Fruit fly (Drosophila melanogaster) whole organism, embryonic: ENCODE measurements around the gene Irbp18.

Experiments used
- C15 ChIP-seq: fragments of 200-800 bp; sonication (Bioruptor generic); IDR thresholded peaks from 3 replicates; pipeline ENCODE4 v1.3.6; 2022; ENCODE audit warnings: missing biosample characterization, missing genetic modification characterization
- CG10209 ChIP-seq: fragments of 200-800 bp; sonication (Bioruptor generic); optimal IDR thresholded peaks from 3 replicates; lab custom pipeline; 2017; ENCODE audit warnings: missing biosample characterization, mild to moderate bottlenecking, missing genetic modification characterization, missing genetic modification reagents
- CG10366 ChIP-seq: fragments of 200-800 bp; sonication (Bioruptor generic); IDR thresholded peaks from 2 replicates; pipeline ENCODE4 v1.3.6; 2022; ENCODE audit warnings: missing biosample characterization, missing genetic modification characterization
- CG11456 ChIP-seq: fragments of 200-800 bp; sonication (Bioruptor generic); IDR thresholded peaks from 3 replicates; pipeline ENCODE4 v1.3.6; 2022; ENCODE audit warnings: missing biosample characterization, missing genetic modification characterization
- CG11560 ChIP-seq: fragments of 200-800 bp; sonication (Bioruptor generic); IDR thresholded peaks from 3 replicates; pipeline ENCODE4 v1.3.6; 2022; ENCODE audit warnings: missing biosample characterization, missing genetic modification characterization
- CG11695 ChIP-seq: fragments of 200-800 bp; sonication (Bioruptor generic); IDR thresholded peaks from 3 replicates; pipeline ENCODE4 v1.3.6; 2022; ENCODE audit warnings: missing biosample characterization, missing genetic modification characterization
- CG11723 ChIP-seq: fragments of 200-800 bp; sonication (Bioruptor generic); optimal IDR thresholded peaks from 2 replicates; lab custom pipeline; 2017; ENCODE audit warnings: missing biosample characterization, mild to moderate bottlenecking, missing genetic modification characterization
- CG12071 ChIP-seq: fragments of 200-800 bp; sonication (Bioruptor generic); optimal IDR thresholded peaks from 3 replicates; lab custom pipeline; 2018; ENCODE audit warnings: missing biosample characterization, mild to moderate bottlenecking, missing genetic modification characterization
- CG14710 ChIP-seq: fragments of 200-800 bp; sonication (Bioruptor generic); optimal IDR thresholded peaks from 3 replicates; lab custom pipeline; 2019; ENCODE audit warnings: missing biosample characterization, mild to moderate bottlenecking, missing genetic modification characterization, moderate library complexity
- CG14860 ChIP-seq: fragments of 200-800 bp; sonication (Bioruptor generic); IDR thresholded peaks from 3 replicates; pipeline ENCODE4 v1.3.6; 2022; ENCODE audit warnings: missing biosample characterization, missing genetic modification characterization; ENCODE audit not compliant: partially characterized antibody
- CG14965 ChIP-seq: fragments of 200-800 bp; sonication (Bioruptor generic); optimal IDR thresholded peaks from 2 replicates; lab custom pipeline; 2016; ENCODE audit warnings: missing biosample characterization, missing genetic modification characterization, borderline replicate concordance
- CG15011 ChIP-seq: fragments of 200-800 bp; sonication (Bioruptor generic); optimal IDR thresholded peaks from 3 replicates; lab custom pipeline; 2018; ENCODE audit warnings: missing biosample characterization, mild to moderate bottlenecking, missing genetic modification characterization
- CG15601 ChIP-seq: fragments of 200-800 bp; sonication (Bioruptor generic); optimal IDR thresholded peaks from 3 replicates; lab custom pipeline; 2019; ENCODE audit warnings: missing biosample characterization, mild to moderate bottlenecking, missing genetic modification characterization, moderate library complexity
- CG17186 ChIP-seq: fragments of 200-800 bp; sonication (Bioruptor generic); optimal IDR thresholded peaks from 3 replicates; lab custom pipeline; 2017; ENCODE audit warnings: missing biosample characterization, missing genetic modification reagents, missing genetic modification characterization
- CG17361 ChIP-seq: fragments of 200-800 bp; sonication (Bioruptor generic); IDR thresholded peaks from 3 replicates; pipeline ENCODE4 v1.3.6; 2022; ENCODE audit warnings: missing biosample characterization, missing genetic modification characterization
- CG17912 ChIP-seq: fragments of 200-800 bp; sonication (Bioruptor generic); optimal IDR thresholded peaks from 2 replicates; lab custom pipeline; 2018; ENCODE audit warnings: missing biosample characterization, mild to moderate bottlenecking, missing genetic modification characterization
- CG18262 ChIP-seq: fragments of 200-800 bp; optimal IDR thresholded peaks from 3 replicates; lab custom pipeline; 2019; ENCODE audit warnings: missing biosample characterization, mild to moderate bottlenecking, missing genetic modification characterization, moderate library complexity
- CG31441 ChIP-seq: fragments of 200-800 bp; sonication (Bioruptor generic); IDR thresholded peaks from 2 replicates; pipeline ENCODE4 v1.3.6; 2022; ENCODE audit warnings: missing biosample characterization, missing genetic modification characterization
- CG3407 ChIP-seq: fragments of 200-800 bp; sonication (Bioruptor generic); optimal IDR thresholded peaks from 2 replicates; lab custom pipeline; 2018; ENCODE audit warnings: missing biosample characterization, mild to moderate bottlenecking, missing genetic modification characterization
- CG4360 ChIP-seq: fragments of 200-800 bp; sonication (Bioruptor generic); IDR thresholded peaks from 2 replicates; pipeline ENCODE4 v1.3.6; 2022; ENCODE audit warnings: missing biosample characterization, missing genetic modification characterization
- CG4404 ChIP-seq: fragments of 200-800 bp; sonication (Bioruptor generic); IDR thresholded peaks from 2 replicates; pipeline ENCODE4 v1.3.6; 2022; ENCODE audit warnings: missing biosample characterization, missing genetic modification characterization
- CG5245 ChIP-seq: fragments of 200-800 bp; sonication (Bioruptor generic); optimal IDR thresholded peaks from 3 replicates; lab custom pipeline; 2016; ENCODE audit warnings: missing biosample characterization, missing genetic modification characterization
- CG5953 ChIP-seq: fragments of 200-800 bp; sonication (Bioruptor generic); IDR thresholded peaks from 2 replicates; pipeline ENCODE4 v1.3.6; 2022; ENCODE audit warnings: missing biosample characterization, missing genetic modification characterization
- CG6813 ChIP-seq: fragments of 200-800 bp; sonication (Bioruptor generic); optimal IDR thresholded peaks from 2 replicates; lab custom pipeline; 2017; ENCODE audit warnings: missing biosample characterization, missing genetic modification characterization, mild to moderate bottlenecking, moderate library complexity, missing genetic modification reagents
- CG8478 ChIP-seq: fragments of >200 bp; optimal IDR thresholded peaks from 2 replicates; lab custom pipeline; 2018
- CG9215 ChIP-seq: fragments of 200-800 bp; sonication (Bioruptor generic); IDR thresholded peaks from 2 replicates; pipeline ENCODE4 v1.3.6; 2022; ENCODE audit warnings: missing biosample characterization, missing genetic modification characterization
- E2f1 ChIP-seq: fragments of 200-800 bp; sonication (Bioruptor generic); IDR thresholded peaks from 2 replicates; pipeline ENCODE4 v1.3.6; 2022; ENCODE audit warnings: missing biosample characterization, missing genetic modification characterization
- Gug ChIP-seq: fragments of 200-800 bp; sonication (Bioruptor generic); IDR thresholded peaks from 4 replicates; pipeline ENCODE4 v1.3.6; 2022; ENCODE audit warnings: missing biosample characterization, missing genetic modification characterization
- H15 ChIP-seq: fragments of 200-800 bp; sonication (Bioruptor generic); IDR thresholded peaks from 3 replicates; pipeline ENCODE4 v1.3.6; 2022; ENCODE audit warnings: missing biosample characterization, missing genetic modification characterization
- Jarid2 ChIP-seq: fragments of 200-800 bp; sonication (Bioruptor generic); optimal IDR thresholded peaks from 3 replicates; lab custom pipeline; 2017; ENCODE audit warnings: mild to moderate bottlenecking, missing biosample characterization, missing genetic modification reagents, missing genetic modification characterization
- Sry-β ChIP-seq: fragments of 200-800 bp; sonication (Bioruptor generic); optimal IDR thresholded peaks from 2 replicates; lab custom pipeline; 2018; ENCODE audit warnings: missing biosample characterization, mild to moderate bottlenecking, missing genetic modification characterization, moderate library complexity
- Xbp1 ChIP-seq: fragments of 200-800 bp; sonication (Bioruptor generic); optimal IDR thresholded peaks from 3 replicates; lab custom pipeline; 2016; ENCODE audit warnings: missing biosample characterization, mild to moderate bottlenecking, missing genetic modification characterization
- ab ChIP-seq: fragments of 200-800 bp; sonication (Bioruptor generic); optimal IDR thresholded peaks from 2 replicates; lab custom pipeline; 2016; ENCODE audit warnings: missing biosample characterization, missing genetic modification characterization
- abd-A ChIP-seq: fragments of 200-800 bp; sonication (Bioruptor generic); optimal IDR thresholded peaks from 3 replicates; lab custom pipeline; 2019; ENCODE audit warnings: missing biosample characterization, mild to moderate bottlenecking, missing genetic modification characterization, moderate library complexity
- bcd ChIP-seq: fragments of 200-800 bp; sonication (Bioruptor generic); optimal IDR thresholded peaks from 2 replicates; lab custom pipeline; 2017; ENCODE audit warnings: missing biosample characterization, mild to moderate bottlenecking, missing genetic modification characterization
- btn ChIP-seq: fragments of 200-800 bp; sonication (Bioruptor generic); optimal IDR thresholded peaks from 2 replicates; lab custom pipeline; 2016; ENCODE audit warnings: missing biosample characterization, missing genetic modification characterization
- caup ChIP-seq: fragments of 200-800 bp; sonication (Bioruptor generic); optimal IDR thresholded peaks from 3 replicates; lab custom pipeline; 2017; ENCODE audit warnings: missing biosample characterization, mild to moderate bottlenecking, missing genetic modification characterization, moderate library complexity; ENCODE audit not compliant: severe bottlenecking
- jing ChIP-seq: fragments of 200-800 bp; sonication (Bioruptor generic); optimal IDR thresholded peaks from 2 replicates; lab custom pipeline; 2018; ENCODE audit warnings: missing biosample characterization, mild to moderate bottlenecking, missing genetic modification characterization
- klu ChIP-seq: fragments of 200-800 bp; sonication (Bioruptor generic); IDR thresholded peaks from 2 replicates; pipeline ENCODE4 v1.3.6; 2022; ENCODE audit warnings: missing biosample characterization, missing genetic modification characterization
- lilli ChIP-seq: fragments of 200-800 bp; sonication (Bioruptor generic); optimal IDR thresholded peaks from 3 replicates; lab custom pipeline; 2016; ENCODE audit warnings: missing biosample characterization, missing genetic modification characterization
- luna ChIP-seq: fragments of 200-800 bp; sonication (Bioruptor generic); optimal IDR thresholded peaks from 2 replicates; lab custom pipeline; 2016; ENCODE audit warnings: missing biosample characterization, missing genetic modification characterization
- nom ChIP-seq: fragments of 200-800 bp; sonication (Bioruptor generic); optimal IDR thresholded peaks from 2 replicates; lab custom pipeline; 2017; ENCODE audit warnings: missing biosample characterization, missing genetic modification characterization, mild to moderate bottlenecking, moderate library complexity, missing genetic modification reagents
- odd ChIP-seq: fragments of 200-800 bp; sonication (Bioruptor generic); optimal IDR thresholded peaks from 2 replicates; lab custom pipeline; 2017; ENCODE audit warnings: missing biosample characterization, mild to moderate bottlenecking, missing genetic modification characterization
- otp ChIP-seq: fragments of 200-800 bp; sonication (Bioruptor generic); IDR thresholded peaks from 3 replicates; pipeline ENCODE4, ENCODE4 v1.3.6; 2022; ENCODE audit warnings: missing biosample characterization, missing genetic modification characterization
- pan ChIP-seq, 4 experiments: fragments of >200 bp in 3 of 4; fragments of 200-800 bp in 1 of 4; sonication (Bioruptor generic) in 1 of 4; optimal IDR thresholded peaks in 3 of 4; IDR thresholded peaks in 1 of 4; 2 replicates each; pipeline versions ENCODE4 v1.3.6 to Lab custom; 2017 to 2022; ENCODE audit warnings: missing biosample characterization in 2 of 4, missing genetic modification characterization in 2 of 4, mixed read lengths in 1 of 4
- pb ChIP-seq: fragments of 200-800 bp; sonication (Bioruptor generic); optimal IDR thresholded peaks from 3 replicates; lab custom pipeline; 2016; ENCODE audit warnings: missing biosample characterization, missing genetic modification characterization
- pfk ChIP-seq: fragments of 200-800 bp; sonication (Bioruptor generic); optimal IDR thresholded peaks from 2 replicates; lab custom pipeline; 2018; ENCODE audit warnings: missing biosample characterization, mild to moderate bottlenecking, missing genetic modification characterization, moderate library complexity
- pho ChIP-seq: fragments of 200-800 bp; sonication (Bioruptor generic); optimal IDR thresholded peaks from 2 replicates; lab custom pipeline; 2016; ENCODE audit warnings: missing biosample characterization, missing genetic modification characterization
- toy ChIP-seq: fragments of 200-800 bp; sonication (Bioruptor generic); IDR thresholded peaks from 2 replicates; pipeline ENCODE4 v1.3.6; 2022; ENCODE audit warnings: missing biosample characterization, missing genetic modification characterization

The Irbp18 gene

dm6 chr3L:11089805-11090440 lies 8.1 kb downstream of the Irbp18 start (continued):
- TF ChIP-seq Sry-β (GFP tag; lab: Kevin White, UChicago) (peak; percentile 67), CG17186 (GFP tag; lab: Kevin White, UChicago) (peak; percentile 52), nom (GFP tag; lab: Kevin White, UChicago) (no peak), odd (GFP tag; lab: Kevin White, UChicago) (peak; percentile 96), CG11723 (peak; percentile 91), CG11560 (0 out of 3 replicates have a peak, but pooled peaks have one; percentile 55), pfk (GFP tag; lab: Kevin White, UChicago) (peak; percentile 30), E2f1 (GFP tag; lab: Robert Waterston, UW) (peak; percentile 84), CG17361 (GFP tag; lab: Robert Waterston, UW) (peak; percentile 98), CG17912 (GFP tag; lab: Kevin White, UChicago) (no peak), CG9215 (0 out of 2 replicates have a peak, but pooled peaks have one; percentile 32), CG5953 (GFP tag; lab: Robert Waterston, UW) (peak; percentile 89), Gug (GFP tag; lab: Robert Waterston, UW) (peak; percentile 54; the same call in 3 of the 4 replicates), CG3407 (GFP tag; lab: Kevin White, UChicago) (peak; percentile 81), luna (GFP tag; lab: Kevin White, UChicago) (no peak), CG31441 (GFP tag; lab: Robert Waterston, UW) (peak; percentile 97), CG10209 (GFP tag; lab: Kevin White, UChicago) (peak; percentile 92), CG18262 (tag; lab: Kevin White, UChicago) (peak; percentile 98), klu (GFP tag; lab: Robert Waterston, UW) (peak; percentile 73; the same call in 1 of the 2 replicates), pan (optimal IDR thresholded peaks at IDR 0.05; lab: Kevin White, UChicago) (no peak), pan (GFP tag; optimal IDR thresholded peaks at IDR 0.05 in 1 of 2, IDR thresholded peaks at IDR 0.05 in 1 of 2) (peak in 1 of 2 experiments; percentile 84), CG14710 (peak; percentile 91), bcd (GFP tag; lab: Kevin White, UChicago) (peak; percentile 88), btn (GFP tag; lab: Kevin White, UChicago) (peak; percentile 70), CG11695 (peak; percentile 86), CG4404 (GFP tag; lab: Robert Waterston, UW) (peak; percentile 65), C15 (GFP tag; lab: Robert Waterston, UW) (0 out of 3 replicates have a peak, but pooled peaks have one; percentile 39), CG10366 (GFP tag; lab: Robert Waterston, UW) (peak; percentile 68; the same call in 1 of the 2 replicates), toy (GFP tag; lab: Robert Waterston, UW) (0 out of 2 replicates have a peak, but pooled peaks have one; percentile 8), jing (GFP tag; lab: Kevin White, UChicago) (peak; percentile 79), Xbp1 (peak; percentile 92), Jarid2 (GFP tag; lab: Kevin White, UChicago) (peak; percentile 75), lilli (GFP tag; lab: Kevin White, UChicago) (peak; percentile 89), CG15011 (GFP tag; lab: Kevin White, UChicago) (peak; percentile 67), ab (GFP tag; lab: Kevin White, UChicago) (peak; percentile 51), CG6813 (GFP tag; lab: Kevin White, UChicago) (peak; percentile 85), caup (GFP tag; lab: Kevin White, UChicago) (peak; percentile 80), pb (GFP tag; lab: Kevin White, UChicago) (peak; percentile 34), otp (GFP tag; lab: Robert Waterston, UW) (peak; percentile 91), CG14860 (GFP tag; lab: Robert Waterston, UW) (peak; percentile 47; the same call in 1 of the 3 replicates), CG4360 (GFP tag; lab: Robert Waterston, UW) (peak; percentile 86), abd-A (tag; lab: Kevin White, UChicago) (peak; percentile 10), CG12071 (GFP tag; lab: Kevin White, UChicago) (peak; percentile 74), CG14965 (GFP tag; lab: Kevin White, UChicago) (peak; percentile 65), CG8478 (no peak), CG11456 (GFP tag; lab: Robert Waterston, UW) (no peak), CG15601 (tag; lab: Kevin White, UChicago) (peak; percentile 88), CG5245 (GFP tag; lab: Kevin White, UChicago) (peak; percentile 68), pho (GFP tag; lab: Kevin White, UChicago) (peak; percentile 69), H15 (peak; percentile 49)
